Worm (Caenorhabditis elegans): ENCODE measurements around the gene T16A9.3.
A peak's percentile ranks its signal among the peaks of the same experiment; 100 is the strongest.

The T16A9.3 gene

DNA sequence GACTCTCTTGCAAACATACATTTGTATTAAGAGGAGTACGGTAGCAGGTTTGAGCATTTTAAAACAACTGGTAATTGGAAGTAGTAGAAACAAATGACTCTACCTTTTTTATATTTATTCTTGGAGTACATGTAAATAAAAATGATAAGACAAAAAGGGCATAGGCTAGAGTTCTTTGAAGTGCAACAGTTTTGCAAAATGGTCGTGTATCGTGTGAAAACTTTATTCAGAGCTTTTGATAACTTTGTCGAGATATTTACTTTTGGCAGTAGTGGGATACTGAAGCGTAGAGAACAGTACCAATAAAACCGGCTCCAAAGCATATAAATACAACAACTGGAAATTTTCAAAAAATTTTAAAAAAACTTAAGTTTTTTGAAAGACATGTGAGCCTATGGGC, 38.7 kb upstream of the T16A9.3 start, which contains the start of gene cest-1.1:
cest-1.1 (minus strand) TSS at position 101 of the 400 bp plus-strand sequence.
- TF ChIP-seq jun-1 (tag; optimal IDR thresholded peaks at IDR 0.05) (no peak), Y116A8C.19 (tag; optimal IDR thresholded peaks at IDR 0.05; ENCODE audit: borderline replicate concordance) (no peak), fkh-8 (tag; optimal IDR thresholded peaks at IDR 0.05) (no peak), nhr-76 (tag; optimal IDR thresholded peaks at IDR 0.05) (no peak), C34B4.2 (tag; optimal IDR thresholded peaks at IDR 0.05) (no peak), unc-30 (tag; optimal IDR thresholded peaks at IDR 0.05) (no peak), tbx-2 (tag; optimal IDR thresholded peaks at IDR 0.05) (no peak), skn-1 (tag; optimal IDR thresholded peaks at IDR 0.05) (no peak), nhr-19 (GFP tag; conservative IDR thresholded peaks at IDR 0.05) (no peak), fos-1 (tag; optimal IDR thresholded peaks at IDR 0.05) (no peak), mab-9 (GFP tag; IDR thresholded peaks at IDR 0.05) (no peak)

DNA sequence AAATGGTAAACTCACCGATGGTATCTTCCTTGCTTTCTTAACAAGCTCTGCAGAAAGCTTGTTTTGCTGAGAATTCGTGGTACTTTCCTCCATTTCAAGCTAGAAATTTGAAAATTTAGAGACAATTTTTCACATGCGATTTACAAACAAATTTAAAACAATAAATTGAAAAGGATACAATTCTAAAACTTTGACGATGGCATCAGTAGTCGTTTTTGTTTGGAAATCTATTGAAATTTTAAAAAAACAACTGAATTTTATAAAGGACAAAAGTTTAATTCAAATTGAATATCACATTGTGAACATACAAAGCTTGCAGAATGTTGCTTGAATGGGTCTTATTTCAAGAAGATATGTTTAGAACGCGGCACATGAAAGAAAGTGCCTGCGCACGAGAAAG, 37.7 kb upstream of the T16A9.3 start, which contains the start of gene ocam-1:
ocam-1 (minus strand) TSS at position 101 of the 400 bp plus-strand sequence.
- TF ChIP-seq swsn-7 (tag; optimal IDR thresholded peaks at IDR 0.05) (no peak), irx-1 (tag; optimal IDR thresholded peaks at IDR 0.05) (no peak), nhr-71 (tag; optimal IDR thresholded peaks at IDR 0.05) (no peak), elt-2 (tag; optimal IDR thresholded peaks at IDR 0.05) (no peak), ceh-88 (GFP tag; IDR thresholded peaks at IDR 0.05) (no peak), vab-15 (tag; optimal IDR thresholded peaks at IDR 0.05) (no peak), fos-1 (tag; optimal IDR thresholded peaks at IDR 0.05) (no peak), pag-3 (tag; optimal IDR thresholded peaks at IDR 0.05; ENCODE audit: borderline replicate concordance, insufficient read depth) (no peak), nhr-76 (tag; optimal IDR thresholded peaks at IDR 0.05) (no peak), snpc-4 (tag; optimal IDR thresholded peaks at IDR 0.05) (no peak), tlp-1 (tag; optimal IDR thresholded peaks at IDR 0.05) (no peak), alr-1 (tag; optimal IDR thresholded peaks at IDR 0.05; ENCODE audit: borderline replicate concordance) (no peak), zag-1 (tag; optimal IDR thresholded peaks at IDR 0.05) (no peak)

DNA sequence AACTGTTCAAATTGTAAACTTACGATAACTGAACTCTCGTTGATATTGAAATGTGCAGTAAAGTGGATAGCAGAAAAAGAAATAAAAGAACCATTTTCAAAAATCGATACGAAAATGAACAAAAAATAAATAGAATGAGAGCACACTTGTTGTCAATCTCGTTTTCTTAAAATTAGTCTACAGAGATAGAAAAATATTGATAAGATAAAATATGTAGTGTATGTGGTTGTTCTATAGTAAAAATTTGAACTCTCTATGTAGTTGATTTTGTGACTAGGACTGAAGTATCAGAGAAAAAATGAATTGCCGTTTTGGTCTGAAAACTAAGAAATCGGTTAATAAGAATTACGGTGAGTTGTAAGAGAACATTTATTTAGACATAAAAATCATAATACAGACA, 34.0 kb upstream of the T16A9.3 start, which contains the start of gene cest-2.1:
cest-2.1 (minus strand) TSS at position 198 of the 400 bp plus-strand sequence.
- no peak for TF ChIP-seq nhr-90 (tag; optimal IDR thresholded peaks at IDR 0.05; ENCODE audit: poor library complexity)
- TF ChIP-seq fkh-10 (GFP tag; optimal IDR thresholded peaks at IDR 0.05), result no peak
- TF ChIP-seq ceh-8 (GFP tag; optimal IDR thresholded peaks at IDR 0.05), result no peak
- TF ChIP-seq unc-98 (GFP tag; IDR thresholded peaks at IDR 0.05), result no peak
- TF ChIP-seq unc-130 (tag; optimal IDR thresholded peaks at IDR 0.05), result no peak
- TF ChIP-seq ces-1 (GFP tag; optimal IDR thresholded peaks at IDR 0.05), result no peak
- TF ChIP-seq grh-1 (GFP tag; IDR thresholded peaks at IDR 0.05), result no peak
- TF ChIP-seq efl-1 (optimal IDR thresholded peaks at IDR 0.05), result no peak
- TF ChIP-seq efl-1 (GFP tag; optimal IDR thresholded peaks at IDR 0.05 in 1 of 2), result no peak
- no peak for TF ChIP-seq sptf-1 (tag; optimal IDR thresholded peaks at IDR 0.05)
- TF ChIP-seq lin-39 (tag; optimal IDR thresholded peaks at IDR 0.05), result no peak
- TF ChIP-seq fos-1 (tag; optimal IDR thresholded peaks at IDR 0.05), result no peak
- TF ChIP-seq swsn-7 (tag; optimal IDR thresholded peaks at IDR 0.05), result no peak
- no peak for TF ChIP-seq rnt-1 (tag; optimal IDR thresholded peaks at IDR 0.05)
- TF ChIP-seq zip-4 (GFP tag; optimal IDR thresholded peaks at IDR 0.05), result no peak
- TF ChIP-seq isw-1 (GFP tag; IDR thresholded peaks at IDR 0.05), result no peak
- no peak for TF ChIP-seq ceh-63 (GFP tag; optimal IDR thresholded peaks at IDR 0.05)
- no peak for TF ChIP-seq mef-2 (tag; optimal IDR thresholded peaks at IDR 0.05)
- no peak for TF ChIP-seq elt-2 (tag; optimal IDR thresholded peaks at IDR 0.05)

DNA sequence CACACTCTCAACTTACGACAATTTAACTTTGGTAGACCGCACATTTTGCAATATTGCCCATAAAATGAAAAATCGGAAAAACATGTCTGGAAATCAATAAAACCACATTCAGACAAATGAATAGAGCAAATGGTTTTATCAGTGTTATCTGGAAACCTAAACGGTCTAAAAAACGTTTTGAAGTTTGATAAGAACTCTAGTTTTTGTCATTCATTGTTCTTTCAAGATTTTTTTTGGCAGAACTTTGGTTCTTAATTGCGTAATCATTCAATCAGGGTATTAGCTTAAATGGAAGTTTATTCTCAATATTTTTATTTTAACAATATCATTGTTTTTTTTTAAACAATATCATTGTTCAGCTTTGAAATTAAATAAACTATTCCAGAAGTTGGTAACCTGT, 30.1 kb upstream of the T16A9.3 start, which contains the start of gene cest-2.2:
cest-2.2 (minus strand) TSS at position 140 of the 400 bp plus-strand sequence.
- TF ChIP-seq tlp-1 (tag; optimal IDR thresholded peaks at IDR 0.05) (no peak), rnt-1 (tag; optimal IDR thresholded peaks at IDR 0.05) (no peak), fkh-4 (tag; optimal IDR thresholded peaks at IDR 0.05; ENCODE audit: borderline replicate concordance) (no peak), ceh-63 (GFP tag; optimal IDR thresholded peaks at IDR 0.05) (no peak), nhr-71 (tag; optimal IDR thresholded peaks at IDR 0.05) (no peak), elt-2 (tag; optimal IDR thresholded peaks at IDR 0.05) (peak; percentile 21), snu-23 (GFP tag; optimal IDR thresholded peaks at IDR 0.05) (no peak)

All from whole organism, L1 larva.